Worm (Caenorhabditis elegans) whole organism, L4 larva: ENCODE measurements around the gene fbxa-131.

Experiments used
- F49E8.2 ChIP-seq: sonication (generic microtip); optimal IDR thresholded peaks from 2 replicates; lab custom pipeline; 2016; ENCODE audit warnings: missing compliant biosample characterization, mild to moderate bottlenecking, missing genetic modification characterization, borderline replicate concordance
- T20F7.1 ChIP-seq: fragments of 200-800 bp; sonication (Bioruptor generic); optimal IDR thresholded peaks from 2 replicates; lab custom pipeline; 2018; ENCODE audit warnings: mild to moderate bottlenecking, missing genetic modification characterization, missing compliant biosample characterization
- hlh-11 ChIP-seq: fragments of 200-800 bp; sonication (Bioruptor generic); optimal IDR thresholded peaks from 2 replicates; lab custom pipeline; 2018; ENCODE audit warnings: mild to moderate bottlenecking, missing genetic modification characterization, missing compliant biosample characterization
- lsy-2 ChIP-seq, 2 experiments: fragments of 150-350 bp in 1 of 2; sonication (generic microtip) in 1 of 2; optimal IDR thresholded peaks; 2 replicates each; lab custom pipeline; 2014 to 2017; ENCODE audit warnings: missing biosample characterization in 2 of 2, missing genetic modification characterization in 2 of 2
- mep-1 ChIP-seq: fragments of 150-350 bp; sonication (generic microtip); optimal IDR thresholded peaks from 3 replicates; lab custom pipeline; 2014; ENCODE audit warnings: missing biosample characterization, missing genetic modification characterization
- nhr-28 ChIP-seq: fragments of 150-350 bp; optimal IDR thresholded peaks from 2 replicates; lab custom pipeline; 2014; ENCODE audit warnings: missing biosample characterization, missing genetic modification characterization
- unc-39 ChIP-seq: sonication (generic microtip); optimal IDR thresholded peaks from 2 replicates; lab custom pipeline; 2017; ENCODE audit warnings: missing biosample characterization, missing genetic modification characterization
- unc-62 ChIP-seq, 3 experiments: fragments of 150-350 bp in 1 of 3; sonication (generic microtip); optimal IDR thresholded peaks in 2 of 3; peaks in 1 of 3; 1 replicate in 1 of 3; 2 replicates in 2 of 3; lab custom pipeline; 2014 to 2017; ENCODE audit warnings: missing biosample characterization in 3 of 3, missing genetic modification characterization in 3 of 3, missing genetic modification reagents in 3 of 3, missing genotype in 1 of 3
- zag-1 ChIP-seq: fragments of 150-350 bp; optimal IDR thresholded peaks from 2 replicates; lab custom pipeline; 2014; ENCODE audit warnings: missing biosample characterization, missing genetic modification characterization

ce11 chrV:19777227-19777626 lies 39.0 kb downstream of the fbxa-131 start, which contains the start of gene fbxa-118:
- TF ChIP-seq lsy-2 (tag; optimal IDR thresholded peaks at IDR 0.05; lab: Kevin White, UChicago) (no peak), nhr-28 (tag; lab: Kevin White, UChicago) (no peak), F49E8.2 (no peak), unc-39 (tag; lab: Kevin White, UChicago) (no peak), mep-1 (no peak), zag-1 (no peak), unc-62 (GFP tag; optimal IDR thresholded peaks at IDR 0.05 in 1 of 2; lab: Kevin White, UChicago) (no peak), unc-62 (tag; optimal IDR thresholded peaks at IDR 0.05; lab: Kevin White, UChicago) (no peak), T20F7.1 (GFP tag; lab: Kevin White, UChicago) (no peak), hlh-11 (tag; lab: Kevin White, UChicago) (no peak)
